Fruit fly (Drosophila melanogaster): ENCODE results near the gene Prosbeta7.

Gene Prosbeta7

dm6 chr3R:5327911-5328310, 30.3 kb downstream of the Prosbeta7 start (continued):
- TF ChIP-seq stc (GFP tag; IDR thresholded peaks at IDR 0.05), result no peak
- no peak for TF ChIP-seq trem (tag; optimal IDR thresholded peaks at IDR 0.05)
- no peak for TF ChIP-seq CG3847 (GFP tag; IDR thresholded peaks at IDR 0.05)
- no peak for TF ChIP-seq Nf-YA (GFP tag; IDR thresholded peaks at IDR 0.05)
- TF ChIP-seq CG11093 (GFP tag; IDR thresholded peaks at IDR 0.05), result no peak
- TF ChIP-seq row (GFP tag; IDR thresholded peaks at IDR 0.05), result no peak
- no peak for TF ChIP-seq CG12744 (GFP tag; optimal IDR thresholded peaks at IDR 0.05)
- TF ChIP-seq gsb-n (tag; optimal IDR thresholded peaks at IDR 0.05), result no peak
- TF ChIP-seq CG33557 (GFP tag; optimal IDR thresholded peaks at IDR 0.05), result peak; percentile 35
- no peak for TF ChIP-seq zfh2 (GFP tag; optimal IDR thresholded peaks at IDR 0.05)
- no peak for TF ChIP-seq D19A (tag; optimal IDR thresholded peaks at IDR 0.05)
- no peak for TF ChIP-seq CG4854 (GFP tag; optimal IDR thresholded peaks at IDR 0.05)
- no peak for TF ChIP-seq amos (GFP tag; IDR thresholded peaks at IDR 0.05; ENCODE audit: partially characterized antibody)
- TF ChIP-seq CG12104 (GFP tag; optimal IDR thresholded peaks at IDR 0.05), result no peak
- no peak for TF ChIP-seq fd64A (GFP tag; optimal IDR thresholded peaks at IDR 0.05)
- TF ChIP-seq cas (GFP tag; IDR thresholded peaks at IDR 0.05), result no peak
- no peak for TF ChIP-seq CG12769 (tag; optimal IDR thresholded peaks at IDR 0.05)
- TF ChIP-seq ind (GFP tag; optimal IDR thresholded peaks at IDR 0.05), result no peak
- no peak for TF ChIP-seq Ets97D (GFP tag; optimal IDR thresholded peaks at IDR 0.05)
- TF ChIP-seq CG18619 (GFP tag; optimal IDR thresholded peaks at IDR 0.05), result no peak
- TF ChIP-seq Hr51 (GFP tag; optimal IDR thresholded peaks at IDR 0.05), result no peak
- peak; percentile 23 for TF ChIP-seq CG6813 (GFP tag; optimal IDR thresholded peaks at IDR 0.05)
- peak; percentile 53 for TF ChIP-seq CG1603 (tag; optimal IDR thresholded peaks at IDR 0.05)
- TF ChIP-seq Dfd (GFP tag; optimal IDR thresholded peaks at IDR 0.05), result no peak
- TF ChIP-seq slbo (GFP tag; IDR thresholded peaks at IDR 0.05), result no peak
- TF ChIP-seq CG4282 (GFP tag; optimal IDR thresholded peaks at IDR 0.05), result no peak
- TF ChIP-seq zf30C (GFP tag; optimal IDR thresholded peaks at IDR 0.05), result no peak
- TF ChIP-seq CG4360 (GFP tag; IDR thresholded peaks at IDR 0.05), result no peak
- TF ChIP-seq ttk (GFP tag; IDR thresholded peaks at IDR 0.05), result no peak
- TF ChIP-seq h (optimal IDR thresholded peaks at IDR 0.05), result no peak
- TF ChIP-seq slp2 (GFP tag; optimal IDR thresholded peaks at IDR 0.05), result no peak
- TF ChIP-seq CG9797 (GFP tag; optimal IDR thresholded peaks at IDR 0.05), result no peak
- TF ChIP-seq tx (GFP tag; optimal IDR thresholded peaks at IDR 0.05), result no peak
- no peak for TF ChIP-seq CG42726 (GFP tag; IDR thresholded peaks at IDR 0.05; ENCODE audit: partially characterized antibody)
- no peak for TF ChIP-seq CG18011 (GFP tag; optimal IDR thresholded peaks at IDR 0.05)
- no peak for TF ChIP-seq CG1602 (GFP tag; optimal IDR thresholded peaks at IDR 0.05)
- no peak for TF ChIP-seq Sin3A (optimal IDR thresholded peaks at IDR 0.05)
- TF ChIP-seq ssp (GFP tag; IDR thresholded peaks at IDR 0.05), result no peak
- TF ChIP-seq Med (GFP tag), result peak; percentile 52
- no peak for TF ChIP-seq Scr (GFP tag; IDR thresholded peaks at IDR 0.05; ENCODE audit: partially characterized antibody)
- TF ChIP-seq CG1233 (GFP tag; optimal IDR thresholded peaks at IDR 0.05), result peak; percentile 23
- TF ChIP-seq CG10267 (tag; optimal IDR thresholded peaks at IDR 0.05), result no peak
- no peak for TF ChIP-seq CG6175 (GFP tag; IDR thresholded peaks at IDR 0.05)
- no peak for TF ChIP-seq seq (GFP tag; IDR thresholded peaks at IDR 0.05)
- TF ChIP-seq CG8281 (tag; optimal IDR thresholded peaks at IDR 0.05), result no peak
- TF ChIP-seq schlank (tag; optimal IDR thresholded peaks at IDR 0.05), result no peak
- no peak for TF ChIP-seq al (GFP tag; IDR thresholded peaks at IDR 0.05)
- no peak for TF ChIP-seq CG9609 (GFP tag; optimal IDR thresholded peaks at IDR 0.05)
- TF ChIP-seq ham (GFP tag; IDR thresholded peaks at IDR 0.05), result no peak
- TF ChIP-seq Bteb2 (GFP tag; optimal IDR thresholded peaks at IDR 0.05), result no peak
- TF ChIP-seq slou (GFP tag; optimal IDR thresholded peaks at IDR 0.05), result no peak
- no peak for TF ChIP-seq CG10274 (GFP tag; optimal IDR thresholded peaks at IDR 0.05)
- TF ChIP-seq CG32772 (GFP tag; IDR thresholded peaks at IDR 0.05), result no peak
